Worm (Caenorhabditis elegans) whole organism, L4 larva: ENCODE data around the gene mksr-2.

Source experiments
- F10B5.3 ChIP-seq: sonication (generic microtip); optimal IDR thresholded peaks from 2 replicates; lab custom pipeline; 2016; ENCODE audit warnings: mild to moderate bottlenecking, missing genetic modification characterization, missing compliant biosample characterization
- F37D6.2 ChIP-seq: sonication (generic microtip); optimal IDR thresholded peaks from 2 replicates; lab custom pipeline; 2016; ENCODE audit warnings: mild to moderate bottlenecking, missing genetic modification characterization, missing compliant biosample characterization
- F44E2.7 ChIP-seq: fragments of 200-800 bp; sonication (Bioruptor generic); IDR thresholded peaks from 2 replicates; pipeline ENCODE4 v2.1.2; 2022; ENCODE audit warnings: missing genetic modification characterization, missing compliant biosample characterization
- R02D3.7 ChIP-seq: fragments of 150-350 bp; sonication (generic microtip); optimal IDR thresholded peaks from 3 replicates; lab custom pipeline; 2014; ENCODE audit warnings: missing biosample characterization, missing genetic modification characterization
- T20F7.1 ChIP-seq: fragments of 200-800 bp; sonication (Bioruptor generic); optimal IDR thresholded peaks from 2 replicates; lab custom pipeline; 2018; ENCODE audit warnings: mild to moderate bottlenecking, missing genetic modification characterization, missing compliant biosample characterization
- T26A8.4 ChIP-seq: fragments of 200-800 bp; sonication (Bioruptor generic); IDR thresholded peaks from 2 replicates; pipeline ENCODE4 v1.3.6; 2022; ENCODE audit warnings: missing genetic modification characterization, missing compliant biosample characterization
- Y48G9A.11 ChIP-seq: fragments of 200-800 bp; sonication (Bioruptor generic); IDR thresholded peaks from 2 replicates; pipeline ENCODE4 v1.3.6; 2022; ENCODE audit warnings: missing genetic modification reagents, missing genetic modification characterization, missing compliant biosample characterization
- Y75B8A.6 ChIP-seq: fragments of 200-800 bp; sonication (Bioruptor generic); IDR thresholded peaks from 2 replicates; pipeline ENCODE4 v1.3.6; 2022; ENCODE audit warnings: missing genetic modification reagents, missing genetic modification characterization, missing compliant biosample characterization
- aha-1 ChIP-seq: fragments of 150-350 bp; peaks from one replicate; lab custom pipeline; 2014; ENCODE audit warnings: missing biosample characterization, missing genetic modification characterization
- ama-1 ChIP-seq: fragments of 150-350 bp; optimal IDR thresholded peaks from 2 replicates; lab custom pipeline; 2014; ENCODE audit warnings: inconsistent platforms, mixed read lengths
- attf-4 ChIP-seq: sonication (generic microtip); optimal IDR thresholded peaks from 3 replicates; lab custom pipeline; 2017; ENCODE audit warnings: missing biosample characterization, missing genetic modification characterization
- ceh-28 ChIP-seq: fragments of 150-350 bp; optimal IDR thresholded peaks from 2 replicates; lab custom pipeline; 2014; ENCODE audit warnings: missing biosample characterization, missing genetic modification reagents, missing genetic modification characterization
- ceh-44 ChIP-seq: fragments of 200-800 bp; sonication (Bioruptor generic); IDR thresholded peaks from 2 replicates; pipeline ENCODE4 v1.3.6; 2022; ENCODE audit warnings: missing genetic modification reagents, missing genetic modification characterization, missing compliant biosample characterization
- ceh-82 ChIP-seq: sonication (generic microtip); optimal IDR thresholded peaks from 2 replicates; lab custom pipeline; 2017; ENCODE audit warnings: missing biosample characterization, missing genetic modification characterization
- ctbp-1 ChIP-seq: fragments of 200-800 bp; sonication (Bioruptor generic); IDR thresholded peaks from 2 replicates; pipeline ENCODE4 v1.3.6; 2022; ENCODE audit warnings: missing genetic modification reagents, missing genetic modification characterization, missing compliant biosample characterization
- daf-12 ChIP-seq: fragments of 150-350 bp; optimal IDR thresholded peaks from 2 replicates; lab custom pipeline; 2014; ENCODE audit warnings: missing biosample characterization, missing genetic modification reagents, missing genetic modification characterization
- dmd-9 ChIP-seq: fragments of 200-800 bp; sonication (Bioruptor generic); IDR thresholded peaks from 2 replicates; pipeline ENCODE4 v1.3.6; 2022; ENCODE audit warnings: missing genetic modification reagents, missing genetic modification characterization, missing compliant biosample characterization
- egl-43 ChIP-seq: fragments of 200-800 bp; sonication (Bioruptor generic); IDR thresholded peaks from 2 replicates; pipeline ENCODE4 v1.3.6; 2022; ENCODE audit warnings: missing genetic modification reagents, missing genetic modification characterization, missing compliant biosample characterization
- fos-1 ChIP-seq: fragments of 150-350 bp; optimal IDR thresholded peaks from 2 replicates; lab custom pipeline; 2014; ENCODE audit warnings: missing biosample characterization, missing genetic modification characterization
- hif-1 ChIP-seq, 2 experiments: sonication (generic microtip); optimal IDR thresholded peaks; 2 replicates each; lab custom pipeline; 2016 to 2017; ENCODE audit warnings: missing compliant biosample characterization in 2 of 2, missing genetic modification characterization in 2 of 2, missing genetic modification reagents in 2 of 2, missing genotype in 2 of 2, mild to moderate bottlenecking in 1 of 2
- hlh-30 ChIP-seq: sonication (generic microtip); optimal IDR thresholded peaks from 2 replicates; lab custom pipeline; 2017; ENCODE audit warnings: antibody characterized with exemption, mild to moderate bottlenecking, missing genetic modification characterization, missing compliant biosample characterization; ENCODE audit not compliant: insufficient read depth
- hmg-1.1 ChIP-seq: fragments of 200-800 bp; sonication (Bioruptor generic); IDR thresholded peaks from 2 replicates; pipeline ENCODE4 v1.3.6; 2022; ENCODE audit warnings: missing genetic modification reagents, missing genetic modification characterization, missing compliant biosample characterization
- lim-7 ChIP-seq: fragments of 200-800 bp; sonication (Bioruptor generic); IDR thresholded peaks from 2 replicates; pipeline ENCODE4 v1.3.6; 2022; ENCODE audit warnings: missing genetic modification characterization, missing compliant biosample characterization
- lin-13 ChIP-seq: fragments of 150-350 bp; optimal IDR thresholded peaks from 2 replicates; lab custom pipeline; 2014; ENCODE audit warnings: missing biosample characterization, missing genetic modification reagents, missing genetic modification characterization
- lin-38 ChIP-seq: fragments of 200-800 bp; sonication (Bioruptor generic); IDR thresholded peaks from 2 replicates; pipeline ENCODE4 v1.3.6; 2022; ENCODE audit warnings: missing genetic modification reagents, missing genetic modification characterization, missing compliant biosample characterization
- lin-39 ChIP-seq: fragments of 150-350 bp; optimal IDR thresholded peaks from 2 replicates; lab custom pipeline; 2014; ENCODE audit warnings: missing biosample characterization, missing genetic modification reagents, missing genetic modification characterization
- lir-3 ChIP-seq: sonication (generic microtip); optimal IDR thresholded peaks from 2 replicates; lab custom pipeline; 2016; ENCODE audit warnings: mild to moderate bottlenecking, missing genetic modification characterization, missing compliant biosample characterization
- lsy-2 ChIP-seq, 2 experiments: fragments of 150-350 bp in 1 of 2; sonication (generic microtip) in 1 of 2; optimal IDR thresholded peaks; 2 replicates each; lab custom pipeline; 2014 to 2017; ENCODE audit warnings: missing biosample characterization in 2 of 2, missing genetic modification characterization in 2 of 2
- madf-5 ChIP-seq, 2 experiments: fragments of 200-800 bp; sonication (Bioruptor generic); IDR thresholded peaks; 2 replicates each; pipeline ENCODE4 v1.3.6; 2022; ENCODE audit warnings: missing compliant biosample characterization in 2 of 2, missing genetic modification characterization in 2 of 2
- madf-9 ChIP-seq: fragments of 200-800 bp; sonication (Bioruptor generic); conservative IDR thresholded peaks from 2 replicates; pipeline ENCODE4 v1.3.6; 2022; ENCODE audit warnings: missing genetic modification reagents, missing genetic modification characterization, missing compliant biosample characterization
- mdt-29 ChIP-seq: fragments of 200-800 bp; sonication (Bioruptor generic); IDR thresholded peaks from 2 replicates; pipeline ENCODE4 v1.3.6; 2022; ENCODE audit warnings: missing genetic modification reagents, missing genetic modification characterization, missing compliant biosample characterization
- mes-2 ChIP-seq: sonication (generic microtip); optimal IDR thresholded peaks from 2 replicates; lab custom pipeline; 2016; ENCODE audit warnings: missing genotype, mild to moderate bottlenecking, missing genetic modification characterization, missing compliant biosample characterization; ENCODE audit not compliant: poor library complexity, severe bottlenecking
- nhr-10 ChIP-seq: fragments of 150-350 bp; optimal IDR thresholded peaks from 2 replicates; lab custom pipeline; 2014; ENCODE audit warnings: missing biosample characterization, missing genetic modification characterization
- nhr-102 ChIP-seq: sonication (generic microtip); optimal IDR thresholded peaks from 2 replicates; lab custom pipeline; 2016; ENCODE audit warnings: mild to moderate bottlenecking, missing genetic modification characterization, moderate library complexity, missing compliant biosample characterization
- nhr-111 ChIP-seq: fragments of 200-800 bp; sonication (Bioruptor generic); optimal IDR thresholded peaks from 2 replicates; lab custom pipeline; 2018; ENCODE audit warnings: mild to moderate bottlenecking, missing genetic modification characterization, missing compliant biosample characterization
- nhr-25 ChIP-seq: sonication (generic microtip); optimal IDR thresholded peaks from 2 replicates; lab custom pipeline; 2017; ENCODE audit warnings: missing genetic modification characterization, mild to moderate bottlenecking, missing compliant biosample characterization, antibody characterized with exemption, moderate library complexity, borderline replicate concordance; ENCODE audit not compliant: insufficient read depth
- nhr-6 ChIP-seq: fragments of 150-350 bp; optimal IDR thresholded peaks from 2 replicates; lab custom pipeline; 2014; ENCODE audit warnings: missing biosample characterization, missing genetic modification characterization
- nhr-76 ChIP-seq: fragments of 150-350 bp; optimal IDR thresholded peaks from 2 replicates; lab custom pipeline; 2014; ENCODE audit warnings: missing biosample characterization, missing genetic modification characterization
- nhr-77 ChIP-seq: fragments of 150-350 bp; optimal IDR thresholded peaks from 2 replicates; lab custom pipeline; 2014; ENCODE audit warnings: missing biosample characterization, missing genetic modification characterization
- pha-4 ChIP-seq, 2 experiments: fragments of 150-350 bp in 1 of 2; fragments of 200-800 bp in 1 of 2; sonication (Bioruptor generic) in 1 of 2; IDR thresholded peaks in 1 of 2; optimal IDR thresholded peaks in 1 of 2; 2 replicates each; pipeline versions ENCODE4 v1.3.6 to Lab custom; 2014 to 2022; ENCODE audit warnings: missing genetic modification characterization in 2 of 2, missing genetic modification reagents in 2 of 2, missing biosample characterization in 1 of 2, missing compliant biosample characterization in 1 of 2
- php-3 ChIP-seq: fragments of 200-800 bp; sonication (Bioruptor generic); IDR thresholded peaks from 2 replicates; pipeline ENCODE4 v1.3.6; 2022; ENCODE audit warnings: missing genetic modification reagents, missing genetic modification characterization, missing compliant biosample characterization
- pqm-1 ChIP-seq: sonication (generic microtip); optimal IDR thresholded peaks from 2 replicates; lab custom pipeline; 2017; ENCODE audit warnings: missing biosample characterization, missing genetic modification characterization
- rbr-2 ChIP-seq: sonication (generic microtip); optimal IDR thresholded peaks from 2 replicates; lab custom pipeline; 2016; ENCODE audit warnings: missing genotype, missing genetic modification characterization, missing compliant biosample characterization
- saeg-2 ChIP-seq: fragments of 200-800 bp; sonication (Bioruptor generic); IDR thresholded peaks from 2 replicates; pipeline ENCODE4 v1.3.6; 2022; ENCODE audit warnings: missing genetic modification reagents, missing genetic modification characterization, missing compliant biosample characterization
- set-16 ChIP-seq: fragments of 200-800 bp; sonication (Bioruptor generic); IDR thresholded peaks from 2 replicates; pipeline ENCODE4 v1.3.6; 2022; ENCODE audit warnings: missing genetic modification reagents, missing genetic modification characterization, missing compliant biosample characterization
- spr-1 ChIP-seq: sonication (generic microtip); optimal IDR thresholded peaks from 2 replicates; lab custom pipeline; 2016; ENCODE audit warnings: mild to moderate bottlenecking, missing genetic modification characterization, missing compliant biosample characterization
- tra-1 ChIP-seq: fragments of 200-800 bp; sonication (Bioruptor generic); IDR thresholded peaks from 2 replicates; pipeline ENCODE4 v1.3.6; 2022; ENCODE audit warnings: missing genetic modification reagents, missing genetic modification characterization, missing compliant biosample characterization
- unc-130 ChIP-seq: sonication (generic microtip); optimal IDR thresholded peaks from 2 replicates; lab custom pipeline; 2016; ENCODE audit warnings: missing genetic modification reagents, missing genetic modification characterization, missing compliant biosample characterization
- unc-62 ChIP-seq, 3 experiments: fragments of 150-350 bp in 1 of 3; sonication (generic microtip); optimal IDR thresholded peaks in 2 of 3; peaks in 1 of 3; 1 replicate in 1 of 3; 2 replicates in 2 of 3; lab custom pipeline; 2014 to 2017; ENCODE audit warnings: missing biosample characterization in 3 of 3, missing genetic modification characterization in 3 of 3, missing genetic modification reagents in 3 of 3, missing genotype in 1 of 3
- zfp-3 ChIP-seq: fragments of 200-800 bp; sonication (Bioruptor generic); conservative IDR thresholded peaks from 2 replicates; pipeline ENCODE4 v1.3.6; 2022; ENCODE audit warnings: missing genetic modification reagents, missing genetic modification characterization, missing compliant biosample characterization

mksr-2 gene

DNA sequence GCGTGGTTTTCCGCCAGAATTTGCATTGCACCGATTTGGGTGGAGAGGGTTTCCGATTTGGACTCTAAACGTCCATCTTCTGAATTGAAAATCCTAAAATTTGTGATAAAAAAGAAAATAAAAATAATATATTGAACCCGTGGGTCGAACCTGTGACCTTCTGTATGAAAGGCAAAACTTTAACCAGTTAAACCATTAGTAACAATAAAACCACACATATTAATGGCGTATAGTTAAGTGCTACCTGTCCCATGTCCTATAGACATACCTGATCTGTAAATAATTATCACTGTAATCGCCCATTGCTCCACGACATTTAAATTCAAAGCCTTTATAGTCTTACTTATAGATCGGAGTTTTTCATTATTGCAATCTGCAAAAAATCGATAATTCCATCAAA is 21.0 kb upstream of the mksr-2 start:
- TF ChIP-seq nhr-111 (GFP tag; lab: Kevin White, UChicago) = no peak
- no peak for TF ChIP-seq nhr-77
- TF ChIP-seq unc-62 (GFP tag; optimal IDR thresholded peaks at IDR 0.05 in 1 of 2; lab: Kevin White, UChicago) = peak in 1 of 2 experiments; percentile 96
- no peak for TF ChIP-seq unc-62 (tag; optimal IDR thresholded peaks at IDR 0.05; lab: Kevin White, UChicago)
- TF ChIP-seq nhr-25 (tag; lab: Kevin White, UChicago) = no peak
- TF ChIP-seq F37D6.2 (tag; lab: Kevin White, UChicago) = no peak
- TF ChIP-seq unc-130 (GFP tag; lab: Kevin White, UChicago) = no peak
- no peak for TF ChIP-seq madf-9 (GFP tag; lab: Robert Waterston, UW)
- TF ChIP-seq fos-1 (tag; lab: Kevin White, UChicago) = no peak
- no peak for TF ChIP-seq F10B5.3
- TF ChIP-seq hlh-30 (tag; lab: Kevin White, UChicago) = no peak
- TF ChIP-seq nhr-102 (tag; lab: Kevin White, UChicago) = no peak
- no peak for TF ChIP-seq ama-1 (lab: Kevin White, UChicago)
- no peak for TF ChIP-seq ctbp-1 (GFP tag; lab: Robert Waterston, UW)
- peak; percentile 57; the same call in 1 of the 2 replicates for TF ChIP-seq lim-7
- no peak for TF ChIP-seq lin-13 (GFP tag; lab: Kevin White, UChicago)
- TF ChIP-seq madf-5 (GFP tag; IDR thresholded peaks at IDR 0.05; lab: Robert Waterston, UW) = no peak
- TF ChIP-seq daf-12 (tag; lab: Kevin White, UChicago) = no peak
- TF ChIP-seq tra-1 (GFP tag; lab: Robert Waterston, UW) = no peak
- no peak for TF ChIP-seq lsy-2 (tag; optimal IDR thresholded peaks at IDR 0.05; lab: Kevin White, UChicago)
- no peak for TF ChIP-seq F44E2.7 (GFP tag; lab: Robert Waterston, UW)
- no peak for TF ChIP-seq aha-1 (tag; lab: Kevin White, UChicago)
- no peak for TF ChIP-seq saeg-2 (GFP tag; lab: Robert Waterston, UW)
- no peak for TF ChIP-seq Y75B8A.6 (GFP tag; lab: Robert Waterston, UW)
- no peak; the same call in 1 of the 2 replicates for TF ChIP-seq lin-38 (GFP tag; lab: Robert Waterston, UW)
- TF ChIP-seq T26A8.4 = 0 out of 2 replicates have a peak, but pooled peaks have one; percentile 17
- no peak for TF ChIP-seq dmd-9
- no peak for TF ChIP-seq attf-4 (tag; lab: Kevin White, UChicago)
- TF ChIP-seq hif-1 (tag; optimal IDR thresholded peaks at IDR 0.05; lab: Kevin White, UChicago) = no peak
- no peak for TF ChIP-seq nhr-76 (tag; lab: Kevin White, UChicago)
- 0 out of 2 replicates have a peak, but pooled peaks have one; percentile 32 for TF ChIP-seq zfp-3 (GFP tag; lab: Robert Waterston, UW)
- TF ChIP-seq mes-2 (tag; lab: Kevin White, UChicago) = peak; percentile 6
- TF ChIP-seq hmg-1.1 (GFP tag; lab: Robert Waterston, UW) = no peak
- TF ChIP-seq egl-43 (GFP tag; lab: Robert Waterston, UW) = no peak
- no peak for TF ChIP-seq R02D3.7 (tag; lab: Kevin White, UChicago)
- no peak for TF ChIP-seq lin-39
- no peak for TF ChIP-seq php-3
- no peak for TF ChIP-seq nhr-6
- no peak for TF ChIP-seq spr-1 (tag; lab: Kevin White, UChicago)
- TF ChIP-seq pha-4 (GFP tag; IDR thresholded peaks at IDR 0.05; lab: Robert Waterston, UW) = peak; percentile 59; the same call in 1 of the 2 replicates
- TF ChIP-seq pha-4 (tag; optimal IDR thresholded peaks at IDR 0.05; lab: Kevin White, UChicago) = no peak
- TF ChIP-seq ceh-28 (tag; lab: Kevin White, UChicago) = peak; percentile 16
- no peak for TF ChIP-seq set-16
- no peak for TF ChIP-seq lir-3
- TF ChIP-seq rbr-2 (tag; lab: Kevin White, UChicago) = no peak
- TF ChIP-seq T20F7.1 (GFP tag; lab: Kevin White, UChicago) = no peak
- TF ChIP-seq nhr-10 (tag; lab: Kevin White, UChicago) = no peak
- no peak for TF ChIP-seq ceh-82 (tag; lab: Kevin White, UChicago)
- TF ChIP-seq pqm-1 (tag; lab: Kevin White, UChicago) = no peak
- TF ChIP-seq Y48G9A.11 (GFP tag; lab: Robert Waterston, UW) = 0 out of 2 replicates have a peak, but pooled peaks have one; percentile 7
- TF ChIP-seq mdt-29 = no peak
- no peak for TF ChIP-seq ceh-44 (GFP tag; lab: Robert Waterston, UW)
